Worm (Caenorhabditis elegans) whole organism, L4 larva: ENCODE data around the gene W02D7.8.

Experiments used
- D1046.2 ChIP-seq: fragments of 200-800 bp; sonication (Bioruptor generic); IDR thresholded peaks from 2 replicates; pipeline ENCODE4 v1.3.6; 2022; ENCODE audit warnings: missing genetic modification characterization, missing compliant biosample characterization
- F10B5.3 ChIP-seq: sonication (generic microtip); optimal IDR thresholded peaks from 2 replicates; lab custom pipeline; 2016; ENCODE audit warnings: mild to moderate bottlenecking, missing genetic modification characterization, missing compliant biosample characterization
- F37D6.2 ChIP-seq: sonication (generic microtip); optimal IDR thresholded peaks from 2 replicates; lab custom pipeline; 2016; ENCODE audit warnings: mild to moderate bottlenecking, missing genetic modification characterization, missing compliant biosample characterization
- F44E2.7 ChIP-seq: fragments of 200-800 bp; sonication (Bioruptor generic); IDR thresholded peaks from 2 replicates; pipeline ENCODE4 v2.1.2; 2022; ENCODE audit warnings: missing genetic modification characterization, missing compliant biosample characterization
- T20F7.1 ChIP-seq: fragments of 200-800 bp; sonication (Bioruptor generic); optimal IDR thresholded peaks from 2 replicates; lab custom pipeline; 2018; ENCODE audit warnings: mild to moderate bottlenecking, missing genetic modification characterization, missing compliant biosample characterization
- T26A8.4 ChIP-seq: fragments of 200-800 bp; sonication (Bioruptor generic); IDR thresholded peaks from 2 replicates; pipeline ENCODE4 v1.3.6; 2022; ENCODE audit warnings: missing genetic modification characterization, missing compliant biosample characterization
- Y48G9A.11 ChIP-seq: fragments of 200-800 bp; sonication (Bioruptor generic); IDR thresholded peaks from 2 replicates; pipeline ENCODE4 v1.3.6; 2022; ENCODE audit warnings: missing genetic modification reagents, missing genetic modification characterization, missing compliant biosample characterization
- Y75B8A.6 ChIP-seq: fragments of 200-800 bp; sonication (Bioruptor generic); IDR thresholded peaks from 2 replicates; pipeline ENCODE4 v1.3.6; 2022; ENCODE audit warnings: missing genetic modification reagents, missing genetic modification characterization, missing compliant biosample characterization
- ZK337.2 ChIP-seq: fragments of 200-800 bp; sonication (Bioruptor generic); IDR thresholded peaks from 2 replicates; pipeline ENCODE4 v1.3.6; 2022; ENCODE audit warnings: missing genetic modification reagents, missing genetic modification characterization, missing compliant biosample characterization
- aly-2 ChIP-seq: sonication (generic microtip); optimal IDR thresholded peaks from 2 replicates; lab custom pipeline; 2018; ENCODE audit warnings: missing biosample characterization, missing genetic modification characterization
- cey-2 ChIP-seq: sonication (generic microtip); optimal IDR thresholded peaks from 3 replicates; lab custom pipeline; 2017; ENCODE audit warnings: missing genetic modification characterization, mild to moderate bottlenecking, missing compliant biosample characterization, antibody characterized with exemption, borderline replicate concordance; ENCODE audit not compliant: insufficient read depth
- daf-12 ChIP-seq: fragments of 150-350 bp; optimal IDR thresholded peaks from 2 replicates; lab custom pipeline; 2014; ENCODE audit warnings: missing biosample characterization, missing genetic modification reagents, missing genetic modification characterization
- dmd-6 ChIP-seq: fragments of 200-800 bp; sonication (Bioruptor generic); IDR thresholded peaks from 2 replicates; pipeline ENCODE4 v1.3.6; 2022; ENCODE audit warnings: missing genetic modification reagents, missing genetic modification characterization, missing compliant biosample characterization
- dmd-9 ChIP-seq: fragments of 200-800 bp; sonication (Bioruptor generic); IDR thresholded peaks from 2 replicates; pipeline ENCODE4 v1.3.6; 2022; ENCODE audit warnings: missing genetic modification reagents, missing genetic modification characterization, missing compliant biosample characterization
- duxl-1 ChIP-seq: sonication (generic microtip); optimal IDR thresholded peaks from 2 replicates; lab custom pipeline; 2016; ENCODE audit warnings: mild to moderate bottlenecking, missing genetic modification characterization, moderate library complexity, missing compliant biosample characterization; ENCODE audit not compliant: poor library complexity
- dve-1 ChIP-seq: sonication (generic microtip); optimal IDR thresholded peaks from 2 replicates; lab custom pipeline; 2017; ENCODE audit warnings: antibody characterized with exemption, mild to moderate bottlenecking, missing genetic modification characterization, missing compliant biosample characterization; ENCODE audit not compliant: insufficient read depth
- fkh-10 ChIP-seq: fragments of 150-350 bp; optimal IDR thresholded peaks from 2 replicates; lab custom pipeline; 2014; ENCODE audit warnings: missing biosample characterization, missing genetic modification reagents, missing genetic modification characterization
- hif-1 ChIP-seq, 2 experiments: sonication (generic microtip); optimal IDR thresholded peaks; 2 replicates each; lab custom pipeline; 2016 to 2017; ENCODE audit warnings: missing compliant biosample characterization in 2 of 2, missing genetic modification characterization in 2 of 2, missing genetic modification reagents in 2 of 2, missing genotype in 2 of 2, mild to moderate bottlenecking in 1 of 2
- hlh-30 ChIP-seq: sonication (generic microtip); optimal IDR thresholded peaks from 2 replicates; lab custom pipeline; 2017; ENCODE audit warnings: antibody characterized with exemption, mild to moderate bottlenecking, missing genetic modification characterization, missing compliant biosample characterization; ENCODE audit not compliant: insufficient read depth
- jun-1 ChIP-seq: fragments of 150-350 bp; optimal IDR thresholded peaks from 2 replicates; lab custom pipeline; 2014; ENCODE audit warnings: missing biosample characterization, missing genetic modification reagents, missing genetic modification characterization
- lin-1 ChIP-seq: fragments of 200-800 bp; sonication (Bioruptor generic); IDR thresholded peaks from 2 replicates; pipeline ENCODE4 v1.3.6; 2022; ENCODE audit warnings: missing genetic modification reagents, missing genetic modification characterization, missing compliant biosample characterization
- lin-15B ChIP-seq: fragments of 150-350 bp; sonication (generic microtip); optimal IDR thresholded peaks from 3 replicates; lab custom pipeline; 2014; ENCODE audit warnings: missing biosample characterization, missing genetic modification characterization
- lin-38 ChIP-seq: fragments of 200-800 bp; sonication (Bioruptor generic); IDR thresholded peaks from 2 replicates; pipeline ENCODE4 v1.3.6; 2022; ENCODE audit warnings: missing genetic modification reagents, missing genetic modification characterization, missing compliant biosample characterization
- madf-5 ChIP-seq, 2 experiments: fragments of 200-800 bp; sonication (Bioruptor generic); IDR thresholded peaks; 2 replicates each; pipeline ENCODE4 v1.3.6; 2022; ENCODE audit warnings: missing compliant biosample characterization in 2 of 2, missing genetic modification characterization in 2 of 2
- mdl-1 ChIP-seq, 2 experiments: fragments of 150-350 bp in 1 of 2; sonication (generic microtip) in 1 of 2; optimal IDR thresholded peaks; 2 replicates each; lab custom pipeline; 2014 to 2017; ENCODE audit warnings: missing biosample characterization in 2 of 2, missing genetic modification characterization in 2 of 2
- mdt-29 ChIP-seq: fragments of 200-800 bp; sonication (Bioruptor generic); IDR thresholded peaks from 2 replicates; pipeline ENCODE4 v1.3.6; 2022; ENCODE audit warnings: missing genetic modification reagents, missing genetic modification characterization, missing compliant biosample characterization
- mep-1 ChIP-seq: fragments of 150-350 bp; sonication (generic microtip); optimal IDR thresholded peaks from 3 replicates; lab custom pipeline; 2014; ENCODE audit warnings: missing biosample characterization, missing genetic modification characterization
- mxl-3 ChIP-seq: fragments of 200-800 bp; sonication (Bioruptor generic); optimal IDR thresholded peaks from 2 replicates; lab custom pipeline; 2018; ENCODE audit warnings: mild to moderate bottlenecking, missing genetic modification characterization, missing compliant biosample characterization
- nhr-10 ChIP-seq: fragments of 150-350 bp; optimal IDR thresholded peaks from 2 replicates; lab custom pipeline; 2014; ENCODE audit warnings: missing biosample characterization, missing genetic modification characterization
- nhr-237 ChIP-seq: sonication (generic microtip); optimal IDR thresholded peaks from 2 replicates; lab custom pipeline; 2017; ENCODE audit warnings: missing biosample characterization, missing genetic modification characterization
- nhr-42 ChIP-seq: fragments of 200-800 bp; sonication (Bioruptor generic); IDR thresholded peaks from 2 replicates; pipeline ENCODE4 v1.3.6; 2022; ENCODE audit warnings: missing genetic modification characterization, missing compliant biosample characterization
- nhr-48 ChIP-seq: sonication (generic microtip); optimal IDR thresholded peaks from 2 replicates; lab custom pipeline; 2016; ENCODE audit warnings: mild to moderate bottlenecking, missing genetic modification characterization, missing compliant biosample characterization
- nhr-76 ChIP-seq: fragments of 150-350 bp; optimal IDR thresholded peaks from 2 replicates; lab custom pipeline; 2014; ENCODE audit warnings: missing biosample characterization, missing genetic modification characterization
- nhr-77 ChIP-seq: fragments of 150-350 bp; optimal IDR thresholded peaks from 2 replicates; lab custom pipeline; 2014; ENCODE audit warnings: missing biosample characterization, missing genetic modification characterization
- skn-1 ChIP-seq: fragments of 150-350 bp; optimal IDR thresholded peaks from 2 replicates; lab custom pipeline; 2014; ENCODE audit warnings: missing biosample characterization, missing genetic modification characterization
- snpc-1.2 ChIP-seq: fragments of 200-800 bp; sonication (Bioruptor generic); IDR thresholded peaks from 2 replicates; pipeline ENCODE4 v1.3.6; 2022; ENCODE audit warnings: missing genetic modification reagents, missing genetic modification characterization, missing compliant biosample characterization
- spr-1 ChIP-seq: sonication (generic microtip); optimal IDR thresholded peaks from 2 replicates; lab custom pipeline; 2016; ENCODE audit warnings: mild to moderate bottlenecking, missing genetic modification characterization, missing compliant biosample characterization
- unc-130 ChIP-seq: sonication (generic microtip); optimal IDR thresholded peaks from 2 replicates; lab custom pipeline; 2016; ENCODE audit warnings: missing genetic modification reagents, missing genetic modification characterization, missing compliant biosample characterization
- unc-39 ChIP-seq: sonication (generic microtip); optimal IDR thresholded peaks from 2 replicates; lab custom pipeline; 2017; ENCODE audit warnings: missing biosample characterization, missing genetic modification characterization
- zfp-3 ChIP-seq: fragments of 200-800 bp; sonication (Bioruptor generic); conservative IDR thresholded peaks from 2 replicates; pipeline ENCODE4 v1.3.6; 2022; ENCODE audit warnings: missing genetic modification reagents, missing genetic modification characterization, missing compliant biosample characterization
- zip-11 ChIP-seq: fragments of 200-800 bp; sonication (Bioruptor generic); IDR thresholded peaks from 2 replicates; pipeline ENCODE4 v1.3.6; 2022; ENCODE audit warnings: missing genetic modification characterization, missing compliant biosample characterization
- ztf-11 ChIP-seq: fragments of 150-350 bp; optimal IDR thresholded peaks from 2 replicates; lab custom pipeline; 2014; ENCODE audit warnings: missing biosample characterization, missing genetic modification characterization

Gene W02D7.8

ce11 chrV:8299191-8299854 lies 6.9 kb downstream of the W02D7.8 start, which contains the start of gene W02D7.5:
Gene W02D7.5, minus strand, starts transcription at chrV:8299241.
- TF ChIP-seq D1046.2 (no peak), nhr-237 (tag; lab: Kevin White, UChicago) (no peak), mdl-1 (tag; optimal IDR thresholded peaks at IDR 0.05; lab: Kevin White, UChicago) (no peak), fkh-10 (GFP tag; lab: Kevin White, UChicago) (no peak), T20F7.1 (GFP tag; lab: Kevin White, UChicago) (no peak), mep-1 (tag; lab: Kevin White, UChicago) (no peak), nhr-48 (tag; lab: Kevin White, UChicago) (no peak), nhr-10 (no peak), nhr-77 (tag; lab: Kevin White, UChicago) (no peak), lin-38 (GFP tag; lab: Robert Waterston, UW) (no peak), duxl-1 (no peak), zip-11 (GFP tag; lab: Robert Waterston, UW) (no peak), cey-2 (tag; lab: Kevin White, UChicago) (no peak), mdt-29 (GFP tag; lab: Robert Waterston, UW) (no peak), ztf-11 (no peak), F44E2.7 (GFP tag; lab: Robert Waterston, UW) (no peak), jun-1 (tag; lab: Kevin White, UChicago) (no peak), Y48G9A.11 (GFP tag; lab: Robert Waterston, UW) (no peak), unc-130 (GFP tag; lab: Kevin White, UChicago) (no peak), lin-1 (GFP tag; lab: Robert Waterston, UW) (no peak)

DNA sequence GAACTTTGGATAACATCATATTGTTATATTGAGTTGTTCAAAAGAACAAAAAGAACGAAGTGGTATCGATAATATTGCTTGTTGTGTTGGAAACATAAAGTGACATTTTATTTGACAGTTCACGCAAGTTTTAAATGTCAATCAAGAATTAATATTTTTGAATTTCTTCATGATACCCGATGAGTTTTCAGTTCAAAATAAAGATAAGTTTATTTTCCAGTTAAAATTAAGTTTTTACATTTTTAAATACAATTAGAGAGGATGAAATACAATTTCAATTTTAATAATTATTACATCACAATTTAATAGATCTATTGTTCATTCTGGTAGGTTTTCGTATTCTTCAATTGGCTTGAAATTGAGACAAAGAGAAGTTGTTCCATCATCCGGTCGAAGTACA lies 8.8 kb downstream of the W02D7.8 start, which contains the start of gene W02D7.4:
Gene W02D7.4, minus strand, starts transcription at position 101 of the 400 bp plus-strand sequence.
- TF ChIP-seq duxl-1 (no peak), T26A8.4 (GFP tag; lab: Robert Waterston, UW) (no peak), mxl-3 (GFP tag; lab: Kevin White, UChicago) (no peak), dmd-6 (peak; percentile 32; the same call in 1 of the 2 replicates), F44E2.7 (GFP tag; lab: Robert Waterston, UW) (no peak)

DNA sequence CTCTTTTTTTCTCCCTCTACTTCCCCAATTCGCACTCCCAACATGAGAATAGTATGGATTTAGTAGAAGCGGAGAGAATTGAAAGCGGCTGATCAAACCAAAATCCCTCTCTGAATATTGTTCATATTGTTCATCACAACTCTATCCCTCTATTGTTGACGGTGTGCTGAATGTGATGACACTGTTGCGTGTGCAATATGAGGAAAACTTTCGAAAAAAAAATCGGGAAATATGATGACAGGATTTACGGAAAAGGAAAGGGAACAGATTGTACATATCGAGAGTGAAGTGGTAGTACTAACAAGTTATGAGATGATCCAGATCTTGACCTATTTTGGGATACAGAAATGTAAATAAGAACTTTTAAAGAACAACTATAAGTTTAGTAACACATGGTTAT lies 10.4 kb downstream of the W02D7.8 start, which contains the start of gene smex-1:
Gene smex-1, minus strand, starts transcription at position 101 of the 400 bp plus-strand sequence.
- TF ChIP-seq hlh-30 (tag; lab: Kevin White, UChicago), result no peak
- no peak for TF ChIP-seq snpc-1.2
- no peak for TF ChIP-seq T26A8.4 (GFP tag; lab: Robert Waterston, UW)
- no peak for TF ChIP-seq skn-1 (tag; lab: Kevin White, UChicago)
- no peak for TF ChIP-seq Y75B8A.6 (GFP tag; lab: Robert Waterston, UW)
- TF ChIP-seq nhr-48 (tag; lab: Kevin White, UChicago), result no peak

DNA sequence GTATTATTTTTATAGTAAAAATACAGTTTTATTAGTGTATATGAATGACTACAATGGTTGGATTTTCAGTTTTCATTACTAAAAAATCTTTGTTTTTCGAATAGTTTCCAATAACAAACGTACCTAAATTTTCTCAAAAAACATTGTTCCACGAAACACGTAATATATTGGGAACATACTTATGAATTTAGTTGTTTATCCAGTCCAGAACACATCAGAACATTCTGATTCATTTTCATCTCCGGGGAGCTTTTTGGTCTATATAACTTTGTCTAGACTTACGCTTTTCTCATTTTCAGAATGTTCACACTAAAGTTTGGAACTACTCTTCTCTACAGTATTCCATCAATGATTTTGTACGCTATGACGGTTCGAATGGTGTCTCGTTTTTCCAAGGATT lies 14.5 kb downstream of the W02D7.8 start, which contains the start of gene srg-33:
Gene srg-33, plus strand, starts transcription at position 301 of the 400 bp plus-strand sequence.
- TF ChIP-seq lin-15B (no peak), dve-1 (tag; lab: Kevin White, UChicago) (no peak), nhr-76 (tag; lab: Kevin White, UChicago) (no peak), unc-39 (tag; lab: Kevin White, UChicago) (no peak), aly-2 (tag; lab: Kevin White, UChicago) (no peak), spr-1 (tag; lab: Kevin White, UChicago) (no peak), nhr-42 (GFP tag; lab: Robert Waterston, UW) (no peak), Y48G9A.11 (GFP tag; lab: Robert Waterston, UW) (no peak), F37D6.2 (tag; lab: Kevin White, UChicago) (no peak), daf-12 (tag; lab: Kevin White, UChicago) (no peak), zfp-3 (GFP tag; lab: Robert Waterston, UW) (no peak), skn-1 (tag; lab: Kevin White, UChicago) (no peak), F10B5.3 (tag; lab: Kevin White, UChicago) (no peak), hif-1 (tag; optimal IDR thresholded peaks at IDR 0.05; lab: Kevin White, UChicago) (no peak), dmd-9 (GFP tag; lab: Robert Waterston, UW) (no peak), T26A8.4 (GFP tag; lab: Robert Waterston, UW) (no peak), madf-5 (GFP tag; IDR thresholded peaks at IDR 0.05; lab: Robert Waterston, UW) (no peak), ZK337.2 (GFP tag; lab: Robert Waterston, UW) (no peak), jun-1 (tag; lab: Kevin White, UChicago) (no peak)
